Worm (Caenorhabditis elegans): ENCODE results near the gene W09D6.1.

Gene W09D6.1

DNA sequence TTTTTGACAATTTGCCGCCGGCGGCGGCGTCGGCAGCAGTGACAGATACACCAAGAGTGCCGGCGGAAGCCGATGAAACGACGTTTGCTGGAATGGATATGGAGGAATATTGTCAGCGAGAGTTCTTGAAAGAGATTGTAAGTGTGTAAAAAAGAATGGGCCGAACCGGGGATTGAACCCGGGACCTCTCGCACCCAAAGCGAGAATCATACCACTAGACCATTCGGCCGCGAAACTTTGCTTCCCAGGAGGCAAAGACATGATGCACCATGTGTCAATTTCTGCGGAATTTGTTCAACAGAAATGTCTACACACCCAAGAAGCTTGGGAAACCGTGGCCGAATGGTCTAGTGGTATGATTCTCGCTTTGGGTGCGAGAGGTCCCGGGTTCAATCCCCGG, 2.0 kb upstream of the W09D6.1 start:
- TF ChIP-seq med-1 (GFP tag; optimal IDR thresholded peaks at IDR 0.05; ENCODE audit: insufficient read depth) (no peak), flt-1 (GFP tag; IDR thresholded peaks at IDR 0.05) (peak; percentile 78), tab-1 (GFP tag; IDR thresholded peaks at IDR 0.05) (peak; percentile 58), klf-2 (GFP tag; conservative IDR thresholded peaks at IDR 0.05) (no peak; the same call in 1 of the 2 replicates), cog-1 (tag; optimal IDR thresholded peaks at IDR 0.05) (peak; percentile 17), ztf-29 (GFP tag; IDR thresholded peaks at IDR 0.05) (0 out of 2 replicates have a peak, but pooled peaks have one; percentile 15), T22C8.4 (GFP tag; IDR thresholded peaks at IDR 0.05) (peak; percentile 10; the same call in 1 of the 2 replicates), ref-1 (GFP tag; conservative IDR thresholded peaks at IDR 0.05) (0 out of 2 replicates have a peak, but pooled peaks have one; percentile 6), ztf-23 (GFP tag; IDR thresholded peaks at IDR 0.05) (peak; percentile 81)

DNA sequence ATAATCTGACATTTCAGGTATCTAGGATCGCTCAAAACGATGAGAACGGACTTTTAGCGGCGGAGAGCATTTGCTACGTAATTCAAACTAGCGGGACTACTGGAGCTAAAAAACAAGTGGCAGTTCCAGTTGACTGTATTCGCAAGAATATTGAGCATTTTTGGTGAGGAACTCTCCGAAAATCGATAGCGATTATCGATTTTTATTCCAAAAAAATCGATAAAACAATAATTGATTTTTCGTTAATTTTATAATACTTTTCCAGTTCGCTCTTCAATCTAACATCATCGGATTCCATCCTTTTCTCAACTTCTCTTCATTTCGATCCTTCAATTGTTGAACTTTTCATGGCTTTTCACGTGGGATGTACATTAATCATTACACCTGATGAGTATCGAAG, 612 bp downstream of the W09D6.1 start:
- no peak for TF ChIP-seq ref-1 (GFP tag; conservative IDR thresholded peaks at IDR 0.05)
- no peak for TF ChIP-seq cog-1 (tag; optimal IDR thresholded peaks at IDR 0.05)
- TF ChIP-seq ztf-29 (GFP tag; IDR thresholded peaks at IDR 0.05), result no peak
- TF ChIP-seq klf-2 (GFP tag; conservative IDR thresholded peaks at IDR 0.05), result no peak
- TF ChIP-seq T22C8.4 (GFP tag; IDR thresholded peaks at IDR 0.05), result no peak
- TF ChIP-seq flt-1 (GFP tag; IDR thresholded peaks at IDR 0.05), result no peak

DNA sequence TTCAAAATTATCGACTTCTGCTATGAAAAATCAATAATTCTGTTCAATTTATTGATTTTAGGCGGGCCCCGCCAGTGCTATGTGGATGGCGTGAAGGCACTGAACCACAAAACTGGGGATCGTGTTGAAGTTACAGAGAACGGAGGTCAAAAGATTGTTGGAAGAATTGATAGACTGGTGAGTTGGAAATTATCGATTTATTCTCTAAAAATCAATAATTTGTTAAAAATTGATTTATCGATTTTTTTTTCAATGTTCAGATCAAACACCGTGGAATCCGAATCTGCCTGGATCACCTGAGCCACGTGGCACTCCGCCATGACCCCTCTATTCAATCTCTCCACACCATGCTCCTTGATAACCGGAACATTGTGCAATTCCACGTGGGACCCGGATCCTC, 1.6 kb downstream of the W09D6.1 start:
- peak; percentile 83 for TF ChIP-seq T22C8.4 (GFP tag; IDR thresholded peaks at IDR 0.05)
- no peak for TF ChIP-seq med-1 (GFP tag; optimal IDR thresholded peaks at IDR 0.05; ENCODE audit: insufficient read depth)

DNA sequence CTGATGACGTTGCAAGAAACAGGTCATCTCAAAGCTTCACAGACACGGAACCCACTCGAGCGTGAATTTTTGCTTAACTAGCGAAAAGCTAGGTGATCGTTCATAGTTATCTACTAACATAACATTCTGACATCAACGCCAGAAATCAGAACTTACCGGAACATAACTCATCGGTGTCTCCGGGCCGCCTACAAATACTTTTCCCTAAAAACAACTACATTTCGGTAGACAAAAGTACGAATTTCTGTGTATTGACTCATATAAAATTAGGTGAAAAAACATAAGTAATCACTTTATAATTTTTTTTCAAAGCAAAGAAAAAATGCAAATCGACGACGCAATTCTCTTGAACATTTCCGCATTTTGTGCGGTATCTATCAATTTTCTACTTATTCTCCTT, 5.6 kb downstream of the W09D6.1 start, which contains the start of gene str-261:
Gene str-261 (plus strand): TSS at position 301 of the 400 bp plus-strand sequence.
- TF ChIP-seq klf-2 (GFP tag; conservative IDR thresholded peaks at IDR 0.05), result no peak
- no peak for TF ChIP-seq ztf-29 (GFP tag; IDR thresholded peaks at IDR 0.05)
- no peak for TF ChIP-seq med-1 (GFP tag; optimal IDR thresholded peaks at IDR 0.05; ENCODE audit: insufficient read depth)
- TF ChIP-seq T22C8.4 (GFP tag; IDR thresholded peaks at IDR 0.05), result no peak
- TF ChIP-seq flt-1 (GFP tag; IDR thresholded peaks at IDR 0.05), result no peak
- no peak for TF ChIP-seq tab-1 (GFP tag; IDR thresholded peaks at IDR 0.05)
- no peak for TF ChIP-seq cog-1 (tag; optimal IDR thresholded peaks at IDR 0.05)
- TF ChIP-seq ref-1 (GFP tag; conservative IDR thresholded peaks at IDR 0.05), result no peak
- no peak for TF ChIP-seq ztf-23 (GFP tag; IDR thresholded peaks at IDR 0.05)

ce11 chrIII:11076743-11077142, 8.1 kb downstream of the W09D6.1 start:
- no peak for TF ChIP-seq med-1 (GFP tag; optimal IDR thresholded peaks at IDR 0.05; ENCODE audit: insufficient read depth)
- peak; percentile 51; the same call in 1 of the 2 replicates for TF ChIP-seq T22C8.4 (GFP tag; IDR thresholded peaks at IDR 0.05)

ce11 chrIII:11077404-11077803, 8.8 kb downstream of the W09D6.1 start, which contains the start of gene str-246:
Gene str-246 (plus strand): TSS chrIII:11077704.
- no peak for TF ChIP-seq klf-2 (GFP tag; conservative IDR thresholded peaks at IDR 0.05)
- no peak for TF ChIP-seq cog-1 (tag; optimal IDR thresholded peaks at IDR 0.05)
- TF ChIP-seq ztf-29 (GFP tag; IDR thresholded peaks at IDR 0.05), result no peak
- no peak for TF ChIP-seq tab-1 (GFP tag; IDR thresholded peaks at IDR 0.05)
- no peak for TF ChIP-seq flt-1 (GFP tag; IDR thresholded peaks at IDR 0.05)
- no peak for TF ChIP-seq ref-1 (GFP tag; conservative IDR thresholded peaks at IDR 0.05)
- no peak for TF ChIP-seq med-1 (GFP tag; optimal IDR thresholded peaks at IDR 0.05; ENCODE audit: insufficient read depth)
- no peak for TF ChIP-seq ztf-23 (GFP tag; IDR thresholded peaks at IDR 0.05)
- TF ChIP-seq T22C8.4 (GFP tag; IDR thresholded peaks at IDR 0.05), result no peak

ce11 chrIII:11079445-11079844, 10.8 kb downstream of the W09D6.1 start, which contains the start of gene W09D6.4:
Gene W09D6.4 (plus strand): TSS chrIII:11079745.
- TF ChIP-seq cog-1 (tag; optimal IDR thresholded peaks at IDR 0.05) (no peak), tab-1 (GFP tag; IDR thresholded peaks at IDR 0.05) (no peak), klf-2 (GFP tag; conservative IDR thresholded peaks at IDR 0.05) (no peak), med-1 (GFP tag; optimal IDR thresholded peaks at IDR 0.05; ENCODE audit: insufficient read depth) (no peak), flt-1 (GFP tag; IDR thresholded peaks at IDR 0.05) (no peak), ztf-29 (GFP tag; IDR thresholded peaks at IDR 0.05) (no peak), ref-1 (GFP tag; conservative IDR thresholded peaks at IDR 0.05) (no peak), T22C8.4 (GFP tag; IDR thresholded peaks at IDR 0.05) (no peak), ztf-23 (GFP tag; IDR thresholded peaks at IDR 0.05) (no peak)

DNA sequence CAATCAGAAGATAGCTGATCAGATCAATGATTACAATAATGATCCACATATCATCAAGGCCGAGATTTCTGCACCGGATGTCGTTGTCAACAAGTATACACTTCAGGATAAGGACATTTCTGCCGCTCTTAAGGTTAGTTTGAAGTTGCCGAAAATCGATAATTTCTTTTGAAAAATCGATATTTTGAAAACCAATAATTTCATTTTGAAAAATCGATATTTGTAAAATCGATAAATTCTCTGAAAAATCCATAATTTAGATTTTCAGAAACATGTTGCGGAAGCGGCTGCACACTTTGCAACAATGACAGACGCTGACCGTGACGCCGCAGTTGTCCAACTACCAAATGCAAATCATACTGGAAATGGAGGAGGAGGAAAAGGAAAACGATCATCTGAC, 11.2 kb downstream of the W09D6.1 start:
- TF ChIP-seq T22C8.4 (GFP tag; IDR thresholded peaks at IDR 0.05), result peak; percentile 80

DNA sequence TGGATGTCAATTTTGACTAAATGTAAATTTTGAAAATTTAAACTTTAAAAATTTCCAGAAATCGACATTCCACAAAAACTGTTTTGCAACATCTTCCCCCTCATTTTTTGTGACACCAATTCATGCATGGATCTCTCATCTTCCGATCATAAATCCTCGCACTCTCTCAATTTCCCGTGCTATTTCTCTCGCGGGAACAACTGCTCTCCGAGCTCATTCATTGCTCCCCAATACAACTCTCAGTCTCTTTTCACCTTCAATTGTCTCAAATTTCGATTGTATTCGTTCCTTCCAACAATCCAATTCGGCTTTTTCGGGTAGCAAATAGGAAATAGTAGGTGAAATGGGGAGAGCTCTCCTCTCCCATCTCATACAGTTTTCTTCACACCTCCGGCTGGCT, 14.0 kb downstream of the W09D6.1 start:
- no peak for TF ChIP-seq klf-2 (GFP tag; conservative IDR thresholded peaks at IDR 0.05)
- no peak for TF ChIP-seq ztf-29 (GFP tag; IDR thresholded peaks at IDR 0.05)
- TF ChIP-seq flt-1 (GFP tag; IDR thresholded peaks at IDR 0.05), result no peak
- no peak for TF ChIP-seq ref-1 (GFP tag; conservative IDR thresholded peaks at IDR 0.05)
- TF ChIP-seq med-1 (GFP tag; optimal IDR thresholded peaks at IDR 0.05; ENCODE audit: insufficient read depth), result no peak
- no peak for TF ChIP-seq T22C8.4 (GFP tag; IDR thresholded peaks at IDR 0.05)
- TF ChIP-seq cog-1 (tag; optimal IDR thresholded peaks at IDR 0.05), result no peak
- no peak for TF ChIP-seq tab-1 (GFP tag; IDR thresholded peaks at IDR 0.05)
- TF ChIP-seq ztf-23 (GFP tag; IDR thresholded peaks at IDR 0.05), result no peak

DNA sequence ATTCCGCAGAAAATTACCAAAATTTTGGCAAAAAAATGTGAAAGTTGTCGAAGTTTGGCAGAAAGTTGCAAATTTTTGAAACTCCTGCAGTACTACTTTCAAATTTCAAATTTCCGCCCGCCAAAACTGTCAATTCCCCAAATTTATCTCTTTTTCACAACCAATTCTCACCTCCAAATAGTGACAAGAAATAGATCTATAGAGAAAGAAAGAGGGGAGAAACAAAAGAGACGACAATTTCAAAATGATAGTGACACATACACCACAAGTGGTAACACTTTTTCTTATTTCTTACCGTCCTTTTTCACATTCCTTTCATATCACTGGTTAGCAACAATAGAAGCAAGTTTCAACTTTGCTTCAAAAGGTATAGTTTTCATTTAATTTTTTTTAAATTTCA, 15.3 kb downstream of the W09D6.1 start:
- TF ChIP-seq cog-1 (tag; optimal IDR thresholded peaks at IDR 0.05) (no peak), ref-1 (GFP tag; conservative IDR thresholded peaks at IDR 0.05) (no peak), flt-1 (GFP tag; IDR thresholded peaks at IDR 0.05) (no peak), tab-1 (GFP tag; IDR thresholded peaks at IDR 0.05) (no peak), klf-2 (GFP tag; conservative IDR thresholded peaks at IDR 0.05) (no peak)

DNA sequence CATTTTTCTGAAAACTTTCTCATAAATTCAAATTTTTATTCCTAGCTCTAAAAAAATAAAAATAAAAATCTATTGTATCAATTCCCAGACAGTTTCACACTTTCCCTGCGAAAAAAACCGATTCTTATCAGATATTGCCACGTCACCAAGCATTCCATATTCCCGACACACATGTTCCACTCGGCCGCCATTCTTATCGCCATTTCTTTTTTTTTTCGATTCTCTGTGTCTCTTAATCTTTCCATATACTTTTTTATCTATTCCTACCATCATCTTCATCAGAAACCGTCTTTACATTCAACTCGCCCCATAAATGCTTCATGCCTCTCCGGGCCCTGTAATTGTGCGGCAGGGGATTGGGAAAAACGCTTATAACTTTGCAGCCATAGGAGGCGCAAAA, 18.8 kb downstream of the W09D6.1 start:
- TF ChIP-seq klf-2 (GFP tag; conservative IDR thresholded peaks at IDR 0.05) (no peak), med-1 (GFP tag; optimal IDR thresholded peaks at IDR 0.05; ENCODE audit: insufficient read depth) (no peak), T22C8.4 (GFP tag; IDR thresholded peaks at IDR 0.05) (no peak), ztf-23 (GFP tag; IDR thresholded peaks at IDR 0.05) (no peak), tab-1 (GFP tag; IDR thresholded peaks at IDR 0.05) (no peak), cog-1 (tag; optimal IDR thresholded peaks at IDR 0.05) (no peak), flt-1 (GFP tag; IDR thresholded peaks at IDR 0.05) (no peak), ztf-29 (GFP tag; IDR thresholded peaks at IDR 0.05) (no peak), ref-1 (GFP tag; conservative IDR thresholded peaks at IDR 0.05) (no peak)
